Fruit fly (Drosophila melanogaster): Measurements from ENCODE around the gene CG8925.

- TF ChIP-seq Hr38 (GFP tag; optimal IDR thresholded peaks at IDR 0.05), result no peak
- TF ChIP-seq Blimp-1 (GFP tag; optimal IDR thresholded peaks at IDR 0.05), result no peak
- no peak for TF ChIP-seq CG11294 (GFP tag; IDR thresholded peaks at IDR 0.05)
- peak; percentile 51 for TF ChIP-seq OdsH (GFP tag; optimal IDR thresholded peaks at IDR 0.05)
- peak; percentile 43 for TF ChIP-seq CG31627 (GFP tag; optimal IDR thresholded peaks at IDR 0.05)
- peak; percentile 50 for TF ChIP-seq pdm3 (GFP tag; optimal IDR thresholded peaks at IDR 0.05)
- TF ChIP-seq Ets96B (tag; optimal IDR thresholded peaks at IDR 0.05), result peak; percentile 43
- no peak for TF ChIP-seq Sox15 (GFP tag; optimal IDR thresholded peaks at IDR 0.05)
- TF ChIP-seq fd85E (GFP tag; optimal IDR thresholded peaks at IDR 0.05), result no peak
- TF ChIP-seq Hr4 (GFP tag; optimal IDR thresholded peaks at IDR 0.05), result no peak
- peak; percentile 44 for TF ChIP-seq CG10669 (GFP tag; optimal IDR thresholded peaks at IDR 0.05)
- no peak for TF ChIP-seq Lpt (GFP tag; optimal IDR thresholded peaks at IDR 0.05)
- no peak for TF ChIP-seq Eip93F (GFP tag; optimal IDR thresholded peaks at IDR 0.05)
- TF ChIP-seq Met (GFP tag; optimal IDR thresholded peaks at IDR 0.05), result peak; percentile 55
Measured at dm6 chr3R:16210808-16211578, 39.2 kb downstream of the CG8925 start.
